Fruit fly (Drosophila melanogaster) whole organism, embryonic: ENCODE measurements around the gene mio.
A peak's percentile ranks its signal among the peaks of the same experiment; 100 is the strongest.

ENCODE experiments used
- ATbp ChIP-seq: fragments of 200-800 bp; sonication (Bioruptor generic); optimal IDR thresholded peaks from 2 replicates; lab custom pipeline; 2017; ENCODE audit warnings: missing biosample characterization, mild to moderate bottlenecking, missing genetic modification characterization, missing genetic modification reagents
- Abd-B ChIP-seq: fragments of 200-800 bp; sonication (Bioruptor generic); optimal IDR thresholded peaks from 2 replicates; lab custom pipeline; 2018; ENCODE audit warnings: missing biosample characterization, mild to moderate bottlenecking, missing genetic modification characterization, moderate library complexity
- Adf1 ChIP-seq: fragments of 200-800 bp; sonication (Bioruptor generic); IDR thresholded peaks from 2 replicates; pipeline ENCODE4 v1.3.6; 2022; ENCODE audit warnings: missing biosample characterization, missing genetic modification characterization
- Antp ChIP-seq: fragments of 200-800 bp; sonication (Bioruptor generic); optimal IDR thresholded peaks from 3 replicates; lab custom pipeline; 2016; ENCODE audit warnings: missing biosample characterization, missing genetic modification characterization
- Bgb ChIP-seq: fragments of 200-800 bp; sonication (Bioruptor generic); IDR thresholded peaks from 2 replicates; pipeline ENCODE4 v1.3.6; 2022; ENCODE audit warnings: missing biosample characterization, missing genetic modification characterization; ENCODE audit not compliant: partially characterized antibody
- CG10267 ChIP-seq: fragments of 200-800 bp; sonication (Bioruptor generic); optimal IDR thresholded peaks from 2 replicates; lab custom pipeline; 2018; ENCODE audit warnings: missing biosample characterization, mild to moderate bottlenecking, missing genetic modification characterization, moderate library complexity
- CG11085 ChIP-seq: fragments of 200-800 bp; sonication (Bioruptor generic); IDR thresholded peaks from 2 replicates; pipeline ENCODE4 v1.3.6; 2022; ENCODE audit warnings: missing biosample characterization, missing genetic modification characterization
- CG13123 ChIP-seq: fragments of 200-800 bp; sonication (Bioruptor generic); optimal IDR thresholded peaks from 2 replicates; lab custom pipeline; 2016; ENCODE audit warnings: missing biosample characterization, missing genetic modification characterization
- CG15073 ChIP-seq: fragments of 200-800 bp; sonication (Bioruptor generic); optimal IDR thresholded peaks from 2 replicates; lab custom pipeline; 2016; ENCODE audit warnings: missing biosample characterization, missing genetic modification characterization
- CG1603 ChIP-seq: fragments of 200-800 bp; sonication (Bioruptor generic); optimal IDR thresholded peaks from 2 replicates; lab custom pipeline; 2019; ENCODE audit warnings: missing biosample characterization, mild to moderate bottlenecking, missing genetic modification characterization, moderate library complexity
- CG17612 ChIP-seq: fragments of 200-800 bp; sonication (Bioruptor generic); IDR thresholded peaks from 2 replicates; pipeline ENCODE4 v1.3.6; 2022; ENCODE audit warnings: missing biosample characterization, missing genetic modification characterization
- CG18262 ChIP-seq: fragments of 200-800 bp; optimal IDR thresholded peaks from 3 replicates; lab custom pipeline; 2019; ENCODE audit warnings: missing biosample characterization, mild to moderate bottlenecking, missing genetic modification characterization, moderate library complexity
- CG18476 ChIP-seq: fragments of 200-800 bp; sonication (Bioruptor generic); optimal IDR thresholded peaks from 2 replicates; lab custom pipeline; 2016; ENCODE audit warnings: missing biosample characterization, mild to moderate bottlenecking, missing genetic modification characterization
- CG2712 ChIP-seq: fragments of 200-800 bp; optimal IDR thresholded peaks from 3 replicates; lab custom pipeline; 2019; ENCODE audit warnings: missing biosample characterization, mild to moderate bottlenecking, missing genetic modification characterization, moderate library complexity
- CG3726 ChIP-seq: fragments of 200-800 bp; sonication (Bioruptor generic); IDR thresholded peaks from 3 replicates; pipeline ENCODE4, ENCODE4 v1.3.6; 2022; ENCODE audit warnings: missing biosample characterization, missing genetic modification characterization
- CG4404 ChIP-seq: fragments of 200-800 bp; sonication (Bioruptor generic); IDR thresholded peaks from 2 replicates; pipeline ENCODE4 v1.3.6; 2022; ENCODE audit warnings: missing biosample characterization, missing genetic modification characterization
- CG4730 ChIP-seq: fragments of 200-800 bp; sonication (Bioruptor generic); IDR thresholded peaks from 2 replicates; pipeline ENCODE4 v1.3.6; 2022; ENCODE audit warnings: missing biosample characterization, missing genetic modification characterization
- CG4854 ChIP-seq: fragments of 200-800 bp; sonication (Bioruptor generic); optimal IDR thresholded peaks from 2 replicates; lab custom pipeline; 2016; ENCODE audit warnings: missing biosample characterization, missing genetic modification characterization, inconsistent platforms
- CG5180 ChIP-seq: fragments of 200-800 bp; sonication (Bioruptor generic); optimal IDR thresholded peaks from 3 replicates; lab custom pipeline; 2017; ENCODE audit warnings: missing biosample characterization, missing genetic modification characterization, mild to moderate bottlenecking, moderate library complexity, missing genetic modification reagents
- CG5245 ChIP-seq: fragments of 200-800 bp; sonication (Bioruptor generic); optimal IDR thresholded peaks from 3 replicates; lab custom pipeline; 2016; ENCODE audit warnings: missing biosample characterization, missing genetic modification characterization
- CG8290 ChIP-seq, 3 experiments: fragments of 200-800 bp; sonication (Bioruptor generic); optimal IDR thresholded peaks; 2 replicates each; lab custom pipeline; 2016 to 2019; ENCODE audit warnings: missing biosample characterization in 3 of 3, missing genetic modification characterization in 3 of 3, mild to moderate bottlenecking in 2 of 3, moderate library complexity in 1 of 3
- CG8765 ChIP-seq: fragments of 200-800 bp; sonication (Bioruptor generic); IDR thresholded peaks from 2 replicates; pipeline ENCODE4 v1.3.6; 2022; ENCODE audit warnings: missing biosample characterization, missing genetic modification characterization
- Camta ChIP-seq: fragments of 200-800 bp; sonication (Bioruptor generic); optimal IDR thresholded peaks from 2 replicates; lab custom pipeline; 2016; ENCODE audit warnings: missing biosample characterization, missing genetic modification characterization
- Dfd ChIP-seq, 2 experiments: fragments of >200 bp; optimal IDR thresholded peaks; 2 replicates each; lab custom pipeline; 2017; ENCODE audit warnings: missing biosample characterization in 2 of 2, missing genetic modification characterization in 2 of 2
- Dip2 ChIP-seq: fragments of 200-800 bp; sonication (Bioruptor generic); IDR thresholded peaks from 2 replicates; pipeline ENCODE4 v1.3.6; 2022; ENCODE audit warnings: missing biosample characterization, missing genetic modification characterization
- Eip74EF ChIP-seq, 2 experiments: fragments of 200-800 bp in 1 of 2; fragments of >200 bp in 1 of 2; sonication (Bioruptor generic) in 1 of 2; optimal IDR thresholded peaks; 2 replicates each; lab custom pipeline; 2017 to 2019; ENCODE audit warnings: missing biosample characterization in 2 of 2, missing genetic modification characterization in 2 of 2, mild to moderate bottlenecking in 1 of 2, moderate library complexity in 1 of 2
- Elba2 ChIP-seq: fragments of 200-800 bp; sonication (Bioruptor generic); optimal IDR thresholded peaks from 3 replicates; lab custom pipeline; 2016; ENCODE audit warnings: missing biosample characterization, missing genetic modification characterization
- Ets97D ChIP-seq: fragments of 200-800 bp; sonication (Bioruptor generic); optimal IDR thresholded peaks from 3 replicates; lab custom pipeline; 2016; ENCODE audit warnings: missing biosample characterization, missing genetic modification characterization
- HmgD ChIP-seq: fragments of 200-800 bp; sonication (Bioruptor generic); optimal IDR thresholded peaks from 3 replicates; lab custom pipeline; 2016; ENCODE audit warnings: missing biosample characterization, missing genetic modification characterization
- Lhr ChIP-seq: fragments of 200-800 bp; sonication (Bioruptor generic); optimal IDR thresholded peaks from 3 replicates; lab custom pipeline; 2017; ENCODE audit warnings: mild to moderate bottlenecking, missing biosample characterization, missing genetic modification reagents, missing genetic modification characterization
- Mes4 ChIP-seq: fragments of 200-800 bp; sonication (Bioruptor generic); optimal IDR thresholded peaks from 2 replicates; lab custom pipeline; 2016; ENCODE audit warnings: missing biosample characterization, missing genetic modification characterization
- Scr ChIP-seq: fragments of 200-800 bp; sonication (Bioruptor generic); IDR thresholded peaks from 2 replicates; pipeline ENCODE4 v1.3.6; 2022; ENCODE audit warnings: missing biosample characterization, missing genetic modification characterization; ENCODE audit not compliant: partially characterized antibody
- bab2 ChIP-seq: fragments of 200-800 bp; sonication (Bioruptor generic); optimal IDR thresholded peaks from 2 replicates; lab custom pipeline; 2016; ENCODE audit warnings: missing biosample characterization, missing genetic modification characterization
- bsh ChIP-seq, 2 experiments: fragments of 200-800 bp; sonication (Bioruptor generic); optimal IDR thresholded peaks; 2 replicates each; lab custom pipeline; 2017 to 2018; ENCODE audit warnings: mild to moderate bottlenecking in 2 of 2, missing biosample characterization in 2 of 2, missing genetic modification characterization in 2 of 2, moderate library complexity in 1 of 2
- corto ChIP-seq: fragments of 200-800 bp; sonication (Bioruptor generic); optimal IDR thresholded peaks from 2 replicates; lab custom pipeline; 2016; ENCODE audit warnings: missing biosample characterization, mild to moderate bottlenecking, missing genetic modification characterization, moderate library complexity
- crc ChIP-seq: fragments of 200-800 bp; sonication (Bioruptor generic); optimal IDR thresholded peaks from 2 replicates; lab custom pipeline; 2016; ENCODE audit warnings: missing biosample characterization, missing genetic modification characterization
- danr ChIP-seq: fragments of 200-800 bp; sonication (Bioruptor generic); IDR thresholded peaks from 2 replicates; pipeline ENCODE4 v1.3.6; 2022; ENCODE audit warnings: missing biosample characterization, missing genetic modification characterization
- disco-r ChIP-seq: fragments of 200-800 bp; sonication (Bioruptor generic); optimal IDR thresholded peaks from 2 replicates; lab custom pipeline; 2016; ENCODE audit warnings: missing biosample characterization, missing genetic modification characterization
- fru ChIP-seq: fragments of >200 bp; optimal IDR thresholded peaks from 2 replicates; lab custom pipeline; 2017
- gt ChIP-seq: fragments of 200-800 bp; sonication (Bioruptor generic); IDR thresholded peaks from 2 replicates; pipeline ENCODE4 v1.3.6; 2022; ENCODE audit warnings: missing biosample characterization, missing genetic modification characterization
- jumu ChIP-seq: fragments of 200-800 bp; sonication (Bioruptor generic); optimal IDR thresholded peaks from 3 replicates; lab custom pipeline; 2016; ENCODE audit warnings: missing biosample characterization, missing genetic modification characterization
- lola ChIP-seq, 3 experiments: fragments of >200 bp in 2 of 3; fragments of 200-800 bp in 1 of 3; sonication (Bioruptor generic) in 1 of 3; optimal IDR thresholded peaks; 2 replicates each; lab custom pipeline; 2017 to 2019; ENCODE audit warnings: missing biosample characterization in 3 of 3, missing genetic modification characterization in 3 of 3, mild to moderate bottlenecking in 1 of 3, moderate library complexity in 1 of 3
- pzg ChIP-seq: fragments of 200-800 bp; sonication (Bioruptor generic); optimal IDR thresholded peaks from 3 replicates; lab custom pipeline; 2018; ENCODE audit warnings: missing biosample characterization, mild to moderate bottlenecking, missing genetic modification characterization, moderate library complexity
- rib ChIP-seq: fragments of 200-800 bp; sonication (Bioruptor generic); IDR thresholded peaks from 2 replicates; pipeline ENCODE4 v1.3.6; 2022; ENCODE audit warnings: missing biosample characterization, missing genetic modification characterization
- sd ChIP-seq: fragments of 200-800 bp; sonication (Bioruptor generic); optimal IDR thresholded peaks from 3 replicates; lab custom pipeline; 2018; ENCODE audit warnings: missing biosample characterization, mild to moderate bottlenecking, missing genetic modification characterization, moderate library complexity
- sim ChIP-seq: fragments of 200-800 bp; sonication (Bioruptor generic); IDR thresholded peaks from 2 replicates; pipeline ENCODE4 v1.3.6; 2022; ENCODE audit warnings: missing biosample characterization, missing genetic modification characterization
- stc ChIP-seq: fragments of 200-800 bp; sonication (Bioruptor generic); IDR thresholded peaks from 2 replicates; pipeline ENCODE4 v1.3.6; 2022; ENCODE audit warnings: missing biosample characterization, missing genetic modification characterization
- trem ChIP-seq: fragments of 200-800 bp; optimal IDR thresholded peaks from 3 replicates; lab custom pipeline; 2019; ENCODE audit warnings: missing biosample characterization, mild to moderate bottlenecking, missing genetic modification characterization, moderate library complexity
- twi ChIP-seq: fragments of 200-800 bp; optimal IDR thresholded peaks from 2 replicates; lab custom pipeline; 2019; ENCODE audit warnings: missing biosample characterization, mild to moderate bottlenecking, missing genetic modification characterization, moderate library complexity
- vfl ChIP-seq: fragments of 200-800 bp; sonication (Bioruptor generic); optimal IDR thresholded peaks from 2 replicates; lab custom pipeline; 2016; ENCODE audit warnings: missing biosample characterization, missing genetic modification characterization
- yki ChIP-seq: fragments of >200 bp; optimal IDR thresholded peaks from 3 replicates; lab custom pipeline; 2018

mio gene

dm6 chr2L:2189100-2189499 is 28.0 kb upstream of the mio start (continued):
- TF ChIP-seq Ets97D (GFP tag; lab: Kevin White, UChicago) = peak; percentile 19
- no peak for TF ChIP-seq sd (tag; lab: Kevin White, UChicago)
- peak; percentile 67 for TF ChIP-seq CG8290 (GFP tag; optimal IDR thresholded peaks at IDR 0.05; lab: Kevin White, UChicago)
- TF ChIP-seq CG8290 (tag; optimal IDR thresholded peaks at IDR 0.05; lab: Kevin White, UChicago) = no peak
- peak; percentile 62 for TF ChIP-seq bab2 (GFP tag; lab: Kevin White, UChicago)
- TF ChIP-seq trem (tag; lab: Kevin White, UChicago) = peak; percentile 75
- TF ChIP-seq CG4854 (GFP tag; lab: Kevin White, UChicago) = no peak
- TF ChIP-seq CG17612 (GFP tag; lab: Robert Waterston, UW) = no peak
- TF ChIP-seq HmgD (GFP tag; lab: Kevin White, UChicago) = no peak
- peak in 1 of 3 experiments; percentile 89 for TF ChIP-seq lola (GFP tag; optimal IDR thresholded peaks at IDR 0.05; lab: Kevin White, UChicago)
- peak; percentile 62 for TF ChIP-seq ATbp (GFP tag; lab: Kevin White, UChicago)
- peak; percentile 70 for TF ChIP-seq twi (tag; lab: Kevin White, UChicago)
- TF ChIP-seq CG18262 (tag; lab: Kevin White, UChicago) = peak; percentile 90
- peak; percentile 88 for TF ChIP-seq CG1603
- TF ChIP-seq CG4404 (GFP tag; lab: Robert Waterston, UW) = peak; percentile 64; the same call in 1 of the 2 replicates
- no peak for TF ChIP-seq Scr (GFP tag; lab: Robert Waterston, UW)
- no peak for TF ChIP-seq Dip2 (GFP tag; lab: Robert Waterston, UW)
- peak; percentile 57; the same call in 1 of the 2 replicates for TF ChIP-seq gt (GFP tag; lab: Robert Waterston, UW)
- peak; percentile 65 for TF ChIP-seq Antp (GFP tag; lab: Kevin White, UChicago)
- TF ChIP-seq CG8765 (GFP tag; lab: Robert Waterston, UW) = peak; percentile 47; the same call in 1 of the 2 replicates
- TF ChIP-seq Dfd (GFP tag; optimal IDR thresholded peaks at IDR 0.05; lab: Kevin White, UChicago) = no peak
- TF ChIP-seq CG5180 (GFP tag; lab: Kevin White, UChicago) = peak; percentile 11
- TF ChIP-seq fru = no peak
- peak; percentile 57 for TF ChIP-seq Camta
- peak; percentile 60 for TF ChIP-seq Lhr (GFP tag; lab: Kevin White, UChicago)
- TF ChIP-seq vfl (GFP tag; lab: Kevin White, UChicago) = no peak
- no peak for TF ChIP-seq disco-r
- TF ChIP-seq crc (GFP tag; lab: Kevin White, UChicago) = peak; percentile 6
- no peak for TF ChIP-seq stc (GFP tag; lab: Robert Waterston, UW)
- TF ChIP-seq Bgb (GFP tag; lab: Robert Waterston, UW) = no peak
- peak; percentile 40 for TF ChIP-seq CG18476 (GFP tag; lab: Kevin White, UChicago)
- TF ChIP-seq CG10267 (tag; lab: Kevin White, UChicago) = peak; percentile 76
- peak; percentile 78 for TF ChIP-seq sim (GFP tag; lab: Robert Waterston, UW)
- TF ChIP-seq Eip74EF (GFP tag; optimal IDR thresholded peaks at IDR 0.05; lab: Kevin White, UChicago) = peak in 1 of 2 experiments; percentile 25
- TF ChIP-seq bsh (GFP tag; optimal IDR thresholded peaks at IDR 0.05; lab: Kevin White, UChicago) = peak in 1 of 2 experiments; percentile 94
- 0 out of 2 replicates have a peak, but pooled peaks have one; percentile 8 for TF ChIP-seq CG11085 (GFP tag; lab: Robert Waterston, UW)
- TF ChIP-seq Adf1 (GFP tag; lab: Robert Waterston, UW) = no peak
- TF ChIP-seq corto (GFP tag; lab: Kevin White, UChicago) = no peak
- peak; percentile 65 for TF ChIP-seq CG5245 (GFP tag; lab: Kevin White, UChicago)
- TF ChIP-seq CG3726 (GFP tag; lab: Robert Waterston, UW) = peak; percentile 73; the same call in 2 of the 3 replicates
- no peak for TF ChIP-seq yki
- 0 out of 2 replicates have a peak, but pooled peaks have one; percentile 21 for TF ChIP-seq CG4730 (GFP tag; lab: Robert Waterston, UW)
- peak; percentile 90 for TF ChIP-seq CG2712 (tag; lab: Kevin White, UChicago)
- no peak for TF ChIP-seq CG15073
- peak; percentile 54 for TF ChIP-seq Abd-B (GFP tag; lab: Kevin White, UChicago)
- TF ChIP-seq jumu (GFP tag; lab: Kevin White, UChicago) = peak; percentile 59
- peak; percentile 75 for TF ChIP-seq Mes4 (GFP tag; lab: Kevin White, UChicago)
- TF ChIP-seq danr (GFP tag; lab: Robert Waterston, UW) = no peak
- TF ChIP-seq CG13123 (GFP tag; lab: Kevin White, UChicago) = peak; percentile 35
- TF ChIP-seq rib (GFP tag; lab: Robert Waterston, UW) = no peak
- no peak for TF ChIP-seq Elba2 (GFP tag; lab: Kevin White, UChicago)
- no peak for TF ChIP-seq pzg
